Worm (Caenorhabditis elegans) whole organism, late embryonic: ENCODE data around the gene shn-1.

Experiments
- C08G9.2 ChIP-seq: sonication (generic microtip); optimal IDR thresholded peaks from 2 replicates; lab custom pipeline; 2016; ENCODE audit warnings: mild to moderate bottlenecking, missing genetic modification characterization, moderate library complexity, missing compliant biosample characterization
- K09A11.1 ChIP-seq: sonication (generic microtip); optimal IDR thresholded peaks from 2 replicates; lab custom pipeline; 2017; ENCODE audit warnings: antibody characterized with exemption, mild to moderate bottlenecking, missing genetic modification characterization, missing compliant biosample characterization; ENCODE audit not compliant: insufficient read depth
- T23F11.4 ChIP-seq: fragments of 200-800 bp; sonication (Bioruptor generic); optimal IDR thresholded peaks from 2 replicates; lab custom pipeline; 2018; ENCODE audit warnings: mild to moderate bottlenecking, missing genetic modification characterization, missing compliant biosample characterization
- ahr-1 ChIP-seq: sonication (generic microtip); optimal IDR thresholded peaks from 2 replicates; lab custom pipeline; 2016; ENCODE audit warnings: missing genetic modification characterization, missing compliant biosample characterization
- ama-1 ChIP-seq: fragments of 150-350 bp; optimal IDR thresholded peaks from 2 replicates; lab custom pipeline; 2014
- ceh-14 ChIP-seq: sonication (generic microtip); optimal IDR thresholded peaks from 2 replicates; lab custom pipeline; 2016; ENCODE audit warnings: missing genotype, missing genetic modification characterization, missing compliant biosample characterization
- ceh-18 ChIP-seq: sonication (generic microtip); optimal IDR thresholded peaks from 2 replicates; lab custom pipeline; 2016; ENCODE audit warnings: missing genetic modification characterization, missing compliant biosample characterization
- ceh-19 ChIP-seq: fragments of 200-800 bp; sonication (Bioruptor generic); optimal IDR thresholded peaks from 2 replicates; lab custom pipeline; 2018; ENCODE audit warnings: mild to moderate bottlenecking, missing genetic modification characterization, missing compliant biosample characterization
- ceh-2 ChIP-seq: sonication (generic microtip); optimal IDR thresholded peaks from 2 replicates; lab custom pipeline; 2016; ENCODE audit warnings: missing genotype, missing genetic modification characterization, missing compliant biosample characterization
- ceh-22 ChIP-seq: sonication (generic microtip); optimal IDR thresholded peaks from 2 replicates; lab custom pipeline; 2017; ENCODE audit warnings: missing biosample characterization, missing genetic modification characterization
- ceh-24 ChIP-seq: sonication (generic microtip); optimal IDR thresholded peaks from 2 replicates; lab custom pipeline; 2016; ENCODE audit warnings: mild to moderate bottlenecking, missing genetic modification characterization, missing compliant biosample characterization
- ceh-30 ChIP-seq: fragments of 150-350 bp; optimal IDR thresholded peaks from 2 replicates; lab custom pipeline; 2014; ENCODE audit warnings: missing biosample characterization, missing genetic modification characterization
- ceh-31 ChIP-seq: sonication (generic microtip); optimal IDR thresholded peaks from 2 replicates; lab custom pipeline; 2016; ENCODE audit warnings: missing genetic modification characterization, missing compliant biosample characterization
- ceh-45 ChIP-seq: fragments of 200-800 bp; sonication (Bioruptor generic); IDR thresholded peaks from 2 replicates; pipeline ENCODE4 v1.3.6; 2022; ENCODE audit warnings: missing genetic modification reagents, missing genetic modification characterization, missing compliant biosample characterization
- ceh-48 ChIP-seq: sonication (generic microtip); optimal IDR thresholded peaks from 2 replicates; lab custom pipeline; 2016; ENCODE audit warnings: missing genetic modification characterization, inconsistent platforms, missing compliant biosample characterization
- ceh-6 ChIP-seq: fragments of 200-800 bp; sonication (Bioruptor generic); optimal IDR thresholded peaks from 2 replicates; lab custom pipeline; 2018; ENCODE audit warnings: mild to moderate bottlenecking, missing genetic modification characterization, missing compliant biosample characterization
- ceh-9 ChIP-seq: sonication (generic microtip); optimal IDR thresholded peaks from 2 replicates; lab custom pipeline; 2016; ENCODE audit warnings: mild to moderate bottlenecking, missing genetic modification characterization, inconsistent platforms, missing compliant biosample characterization
- che-1 ChIP-seq: sonication (generic microtip); optimal IDR thresholded peaks from 2 replicates; lab custom pipeline; 2016; ENCODE audit warnings: mild to moderate bottlenecking, missing genetic modification characterization, missing compliant biosample characterization
- dmd-4 ChIP-seq: sonication (generic microtip); optimal IDR thresholded peaks from 2 replicates; lab custom pipeline; 2016; ENCODE audit warnings: borderline replicate concordance, missing genetic modification characterization, missing compliant biosample characterization
- elt-4 ChIP-seq: sonication (generic microtip); optimal IDR thresholded peaks from 2 replicates; lab custom pipeline; 2016; ENCODE audit warnings: missing genetic modification characterization, missing compliant biosample characterization
- ets-4 ChIP-seq: sonication (generic microtip); optimal IDR thresholded peaks from 2 replicates; lab custom pipeline; 2016; ENCODE audit warnings: missing genetic modification characterization, missing compliant biosample characterization
- eyg-1 ChIP-seq: sonication (generic microtip); optimal IDR thresholded peaks from 2 replicates; lab custom pipeline; 2016; ENCODE audit warnings: missing genotype, missing genetic modification characterization, missing compliant biosample characterization
- fax-1 ChIP-seq: sonication (generic microtip); optimal IDR thresholded peaks from 2 replicates; lab custom pipeline; 2016; ENCODE audit warnings: missing genotype, missing genetic modification characterization, missing compliant biosample characterization
- fkh-6 ChIP-seq: sonication (generic microtip); optimal IDR thresholded peaks from 2 replicates; lab custom pipeline; 2016; ENCODE audit warnings: missing genetic modification characterization, missing compliant biosample characterization
- gmeb-2 ChIP-seq: sonication (generic microtip); optimal IDR thresholded peaks from 2 replicates; lab custom pipeline; 2016; ENCODE audit warnings: missing genetic modification characterization, inconsistent platforms, missing compliant biosample characterization
- hlh-13 ChIP-seq: fragments of 200-800 bp; sonication (Bioruptor generic); optimal IDR thresholded peaks from 2 replicates; lab custom pipeline; 2018; ENCODE audit warnings: mild to moderate bottlenecking, missing genetic modification characterization, missing compliant biosample characterization
- hlh-15 ChIP-seq: sonication (generic microtip); optimal IDR thresholded peaks from 2 replicates; lab custom pipeline; 2016; ENCODE audit warnings: missing genetic modification characterization, missing compliant biosample characterization
- hlh-30 ChIP-seq: sonication (generic microtip); optimal IDR thresholded peaks from 2 replicates; lab custom pipeline; 2017; ENCODE audit warnings: antibody characterized with exemption, missing genetic modification characterization, missing compliant biosample characterization; ENCODE audit not compliant: insufficient read depth
- hlh-6 ChIP-seq: sonication (generic microtip); optimal IDR thresholded peaks from 2 replicates; lab custom pipeline; 2016; ENCODE audit warnings: missing genotype, missing genetic modification characterization, missing compliant biosample characterization
- hlh-8 ChIP-seq: sonication (generic microtip); optimal IDR thresholded peaks from 2 replicates; lab custom pipeline; 2016; ENCODE audit warnings: missing genotype, missing genetic modification characterization, missing compliant biosample characterization
- lin-11 ChIP-seq: fragments of 200-800 bp; sonication (Bioruptor generic); optimal IDR thresholded peaks from 2 replicates; lab custom pipeline; 2018; ENCODE audit warnings: mild to moderate bottlenecking, missing genetic modification characterization, missing compliant biosample characterization
- madf-2 ChIP-seq: sonication (generic microtip); optimal IDR thresholded peaks from 2 replicates; lab custom pipeline; 2017; ENCODE audit warnings: missing genetic modification characterization, missing compliant biosample characterization
- mec-3 ChIP-seq: sonication (generic microtip); optimal IDR thresholded peaks from 2 replicates; lab custom pipeline; 2016; ENCODE audit warnings: borderline replicate concordance, missing genetic modification characterization, missing compliant biosample characterization
- nfya-1 ChIP-seq: sonication (generic microtip); optimal IDR thresholded peaks from 2 replicates; lab custom pipeline; 2017; ENCODE audit warnings: missing genetic modification characterization, mild to moderate bottlenecking, missing compliant biosample characterization, antibody characterized with exemption, moderate library complexity
- nhr-11 ChIP-seq: fragments of 150-350 bp; optimal IDR thresholded peaks from 2 replicates; lab custom pipeline; 2014; ENCODE audit warnings: missing biosample characterization, missing genetic modification characterization
- nhr-232 ChIP-seq: sonication (generic microtip); optimal IDR thresholded peaks from 2 replicates; lab custom pipeline; 2016; ENCODE audit warnings: missing genetic modification characterization, missing compliant biosample characterization
- npax-4 ChIP-seq: sonication (generic microtip); optimal IDR thresholded peaks from 2 replicates; lab custom pipeline; 2016; ENCODE audit warnings: missing genetic modification characterization, missing compliant biosample characterization
- odd-2 ChIP-seq: sonication (generic microtip); optimal IDR thresholded peaks from 2 replicates; lab custom pipeline; 2017; ENCODE audit warnings: antibody characterized with exemption, mild to moderate bottlenecking, missing genetic modification characterization, missing compliant biosample characterization
- pag-3 ChIP-seq: sonication (generic microtip); optimal IDR thresholded peaks from 2 replicates; lab custom pipeline; 2016; ENCODE audit warnings: missing compliant biosample characterization, missing genetic modification characterization, borderline replicate concordance
- pax-1 ChIP-seq: fragments of 150-350 bp; optimal IDR thresholded peaks from 2 replicates; lab custom pipeline; 2014; ENCODE audit warnings: missing biosample characterization, missing genetic modification characterization
- pha-4 ChIP-seq: fragments of 150-350 bp; optimal IDR thresholded peaks from 2 replicates; lab custom pipeline; 2018; ENCODE audit warnings: missing biosample characterization, missing genetic modification reagents, missing genetic modification characterization
- pros-1 ChIP-seq: fragments of 150-350 bp; optimal IDR thresholded peaks from 2 replicates; lab custom pipeline; 2014; ENCODE audit warnings: missing biosample characterization, missing genetic modification reagents, missing genetic modification characterization
- ref-2 ChIP-seq: sonication (generic microtip); optimal IDR thresholded peaks from 2 replicates; lab custom pipeline; 2016; ENCODE audit warnings: missing genetic modification characterization, missing compliant biosample characterization
- rnt-1 ChIP-seq: sonication (generic microtip); optimal IDR thresholded peaks from 2 replicates; lab custom pipeline; 2016; ENCODE audit warnings: missing genetic modification characterization, missing compliant biosample characterization
- sdc-2 ChIP-seq: sonication (generic microtip); optimal IDR thresholded peaks from 2 replicates; lab custom pipeline; 2016; ENCODE audit warnings: missing genotype, missing genetic modification characterization, missing compliant biosample characterization
- sox-4 ChIP-seq: sonication (generic microtip); optimal IDR thresholded peaks from 2 replicates; lab custom pipeline; 2017; ENCODE audit warnings: mild to moderate bottlenecking, missing genetic modification characterization, inconsistent platforms, missing compliant biosample characterization
- syd-9 ChIP-seq: sonication (generic microtip); optimal IDR thresholded peaks from 2 replicates; lab custom pipeline; 2016; ENCODE audit warnings: mild to moderate bottlenecking, missing genetic modification characterization, moderate library complexity, missing compliant biosample characterization
- tbx-2 ChIP-seq: sonication (generic microtip); optimal IDR thresholded peaks from 2 replicates; lab custom pipeline; 2016; ENCODE audit warnings: missing genetic modification characterization, missing compliant biosample characterization
- tbx-7 ChIP-seq: sonication (generic microtip); optimal IDR thresholded peaks from 2 replicates; lab custom pipeline; 2016; ENCODE audit warnings: missing genotype, missing genetic modification characterization, missing compliant biosample characterization
- ttx-3 ChIP-seq: sonication (generic microtip); optimal IDR thresholded peaks from 2 replicates; lab custom pipeline; 2016; ENCODE audit warnings: missing genetic modification reagents, missing genetic modification characterization, missing compliant biosample characterization
- unc-42 ChIP-seq: sonication (generic microtip); optimal IDR thresholded peaks from 2 replicates; lab custom pipeline; 2016; ENCODE audit warnings: missing genotype, missing genetic modification characterization, missing compliant biosample characterization
- unc-55 ChIP-seq: sonication (generic microtip); optimal IDR thresholded peaks from 2 replicates; lab custom pipeline; 2017; ENCODE audit warnings: missing biosample characterization, missing genetic modification reagents, missing genetic modification characterization
- unc-86 ChIP-seq: sonication (generic microtip); optimal IDR thresholded peaks from 2 replicates; lab custom pipeline; 2016; ENCODE audit warnings: missing genetic modification characterization, missing compliant biosample characterization
- ztf-16 ChIP-seq: sonication (generic microtip); optimal IDR thresholded peaks from 2 replicates; lab custom pipeline; 2017; ENCODE audit warnings: missing genetic modification characterization, missing compliant biosample characterization

The shn-1 gene

ce11 chrII:11345570-11346029 is 45.2 kb downstream of the shn-1 start, which contains the start of gene nduf-11:
TSS of gene nduf-11 (minus strand) at chrII:11345620.
- TF ChIP-seq ahr-1 (no peak), ceh-6 (GFP tag; lab: Kevin White, UChicago) (no peak), ets-4 (tag; lab: Kevin White, UChicago) (no peak), hlh-13 (GFP tag; lab: Kevin White, UChicago) (no peak), syd-9 (no peak), ama-1 (no peak), tbx-7 (tag; lab: Kevin White, UChicago) (no peak), odd-2 (no peak), rnt-1 (tag; lab: Kevin White, UChicago) (no peak), che-1 (tag; lab: Kevin White, UChicago) (peak; percentile 42), pag-3 (tag; lab: Kevin White, UChicago) (no peak), unc-86 (tag; lab: Kevin White, UChicago) (peak; percentile 58), ceh-22 (tag; lab: Kevin White, UChicago) (no peak), T23F11.4 (GFP tag; lab: Kevin White, UChicago) (no peak), sox-4 (tag; lab: Kevin White, UChicago) (peak; percentile 47), nhr-11 (no peak), hlh-30 (tag; lab: Kevin White, UChicago) (no peak), lin-11 (tag; lab: Kevin White, UChicago) (peak; percentile 29), ceh-9 (no peak), eyg-1 (tag; lab: Kevin White, UChicago) (no peak), ceh-18 (tag; lab: Kevin White, UChicago) (peak; percentile 31), ceh-48 (tag; lab: Kevin White, UChicago) (peak; percentile 29), pha-4 (no peak), ceh-19 (GFP tag; lab: Kevin White, UChicago) (no peak), npax-4 (tag; lab: Kevin White, UChicago) (no peak), dmd-4 (no peak), hlh-6 (tag; lab: Kevin White, UChicago) (no peak), hlh-8 (tag; lab: Kevin White, UChicago) (no peak), gmeb-2 (peak; percentile 11), fax-1 (tag; lab: Kevin White, UChicago) (peak; percentile 19), mec-3 (tag; lab: Kevin White, UChicago) (no peak), elt-4 (no peak), ceh-14 (tag; lab: Kevin White, UChicago) (peak; percentile 58), unc-42 (tag; lab: Kevin White, UChicago) (peak; percentile 37), unc-55 (GFP tag; lab: Kevin White, UChicago) (no peak), tbx-2 (peak; percentile 59), fkh-6 (no peak), ceh-2 (tag; lab: Kevin White, UChicago) (no peak), sdc-2 (tag; lab: Kevin White, UChicago) (no peak), nfya-1 (tag; lab: Kevin White, UChicago) (peak; percentile 60), pros-1 (tag; lab: Kevin White, UChicago) (no peak), ref-2 (peak; percentile 46), pax-1 (tag; lab: Kevin White, UChicago) (peak; percentile 38), ztf-16 (no peak), madf-2 (tag; lab: Kevin White, UChicago) (peak; percentile 7), K09A11.1 (tag; lab: Kevin White, UChicago) (peak; percentile 48), ttx-3 (tag; lab: Kevin White, UChicago) (peak; percentile 44), ceh-31 (tag; lab: Kevin White, UChicago) (peak; percentile 59), nhr-232 (tag; lab: Kevin White, UChicago) (peak; percentile 1), ceh-30 (tag; lab: Kevin White, UChicago) (no peak), ceh-45 (GFP tag; lab: Robert Waterston, UW) (no peak), ceh-24 (tag; lab: Kevin White, UChicago) (no peak), hlh-15 (tag; lab: Kevin White, UChicago) (no peak), C08G9.2 (tag; lab: Kevin White, UChicago) (no peak)
